Worm (Caenorhabditis elegans) whole organism, L1 larva: ENCODE data around the gene F54F12.2.

ENCODE experiments used
- C16A3.4 ChIP-seq: fragments of 150-350 bp; optimal IDR thresholded peaks from 2 replicates; lab custom pipeline; 2014; ENCODE audit warnings: missing biosample characterization, missing genetic modification characterization
- C34B4.2 ChIP-seq: sonication (generic microtip); optimal IDR thresholded peaks from 2 replicates; lab custom pipeline; 2017; ENCODE audit warnings: mild to moderate bottlenecking, missing genetic modification characterization, missing compliant biosample characterization
- F16B12.6 ChIP-seq: fragments of 150-350 bp; optimal IDR thresholded peaks from 2 replicates; lab custom pipeline; 2014; ENCODE audit warnings: missing biosample characterization, missing genetic modification characterization
- aly-2 ChIP-seq: fragments of 150-350 bp; optimal IDR thresholded peaks from 2 replicates; lab custom pipeline; 2014; ENCODE audit warnings: missing biosample characterization, missing genetic modification characterization
- ama-1 ChIP-seq: fragments of 150-350 bp; optimal IDR thresholded peaks from 2 replicates; lab custom pipeline; 2014
- blmp-1 ChIP-seq: fragments of 150-350 bp; optimal IDR thresholded peaks from 2 replicates; lab custom pipeline; 2014; ENCODE audit warnings: missing biosample characterization, missing genetic modification characterization
- ceh-82 ChIP-seq, 3 experiments: fragments of 150-350 bp in 1 of 3; sonication (generic microtip) in 2 of 3; optimal IDR thresholded peaks; 2 replicates each; lab custom pipeline; 2014 to 2017; ENCODE audit warnings: missing biosample characterization in 3 of 3, missing genetic modification characterization in 3 of 3
- dpl-1 ChIP-seq, 3 experiments: fragments of 150-350 bp in 2 of 3; sonication (generic microtip) in 1 of 3; optimal IDR thresholded peaks; 2 replicates each; lab custom pipeline; 2014 to 2017; ENCODE audit warnings: missing biosample characterization in 3 of 3, missing genetic modification characterization in 3 of 3, missing genetic modification reagents in 3 of 3
- dsc-1 ChIP-seq: sonication (generic microtip); optimal IDR thresholded peaks from 2 replicates; lab custom pipeline; 2016; ENCODE audit warnings: mild to moderate bottlenecking, missing genetic modification characterization, missing compliant biosample characterization
- efl-1 ChIP-seq, 4 experiments: fragments of 150-350 bp; optimal IDR thresholded peaks in 3 of 4; peaks in 1 of 4; 1 replicate in 1 of 4; 2 replicates in 3 of 4; lab custom pipeline; 2014; ENCODE audit warnings: missing biosample characterization in 2 of 4, missing genetic modification characterization in 2 of 4, missing genetic modification reagents in 2 of 4
- elt-2 ChIP-seq: sonication (generic microtip); optimal IDR thresholded peaks from 2 replicates; lab custom pipeline; 2016; ENCODE audit warnings: missing genetic modification characterization, mild to moderate bottlenecking, inconsistent platforms, missing compliant biosample characterization, missing genetic modification reagents
- fkh-8 ChIP-seq: sonication (generic microtip); optimal IDR thresholded peaks from 2 replicates; lab custom pipeline; 2016; ENCODE audit warnings: mild to moderate bottlenecking, missing genetic modification characterization, missing compliant biosample characterization
- fos-1 ChIP-seq: fragments of 150-350 bp; optimal IDR thresholded peaks from 2 replicates; lab custom pipeline; 2014; ENCODE audit warnings: missing biosample characterization, missing genetic modification characterization
- isw-1 ChIP-seq: fragments of 200-800 bp; sonication (Bioruptor generic); IDR thresholded peaks from 2 replicates; pipeline ENCODE4 v1.3.6; 2022; ENCODE audit warnings: missing genetic modification characterization, missing compliant biosample characterization
- jun-1 ChIP-seq: fragments of 150-350 bp; optimal IDR thresholded peaks from 2 replicates; lab custom pipeline; 2014; ENCODE audit warnings: missing biosample characterization, missing genetic modification reagents, missing genetic modification characterization
- lin-13 ChIP-seq: fragments of 150-350 bp; optimal IDR thresholded peaks from 2 replicates; lab custom pipeline; 2014; ENCODE audit warnings: missing biosample characterization, missing genetic modification reagents, missing genetic modification characterization
- lin-15B ChIP-seq: fragments of 150-350 bp; sonication (generic microtip); optimal IDR thresholded peaks from 3 replicates; lab custom pipeline; 2014; ENCODE audit warnings: missing biosample characterization, missing genetic modification characterization
- lin-35 ChIP-seq, 2 experiments: fragments of 150-350 bp; optimal IDR thresholded peaks; 2 replicates each; lab custom pipeline; 2014; ENCODE audit warnings: missing biosample characterization in 2 of 2, missing genetic modification characterization in 2 of 2, missing genetic modification reagents in 2 of 2
- lir-3 ChIP-seq: sonication (generic microtip); optimal IDR thresholded peaks from 2 replicates; lab custom pipeline; 2016; ENCODE audit warnings: mild to moderate bottlenecking, missing genetic modification characterization, moderate library complexity, missing compliant biosample characterization; ENCODE audit not compliant: poor library complexity
- lsy-2 ChIP-seq, 2 experiments: fragments of 150-350 bp; optimal IDR thresholded peaks; 2 replicates each; lab custom pipeline; 2014; ENCODE audit warnings: missing biosample characterization in 2 of 2, missing genetic modification characterization in 2 of 2
- mab-9 ChIP-seq: fragments of 200-800 bp; sonication (Bioruptor generic); IDR thresholded peaks from 2 replicates; pipeline ENCODE4 v1.3.6; 2022; ENCODE audit warnings: missing genetic modification reagents, missing genetic modification characterization, missing compliant biosample characterization
- mdl-1 ChIP-seq, 2 experiments: fragments of 150-350 bp; optimal IDR thresholded peaks; 2 replicates each; lab custom pipeline; 2014 to 2017; ENCODE audit warnings: missing biosample characterization in 2 of 2, missing genetic modification characterization in 2 of 2, inconsistent platforms in 1 of 2
- mep-1 ChIP-seq: fragments of 150-350 bp; optimal IDR thresholded peaks from 2 replicates; lab custom pipeline; 2014; ENCODE audit warnings: missing biosample characterization, missing genetic modification characterization
- nhr-19 ChIP-seq: fragments of 200-800 bp; sonication (Bioruptor generic); conservative IDR thresholded peaks from 2 replicates; pipeline ENCODE4 v1.3.6; 2022; ENCODE audit warnings: missing genetic modification characterization, missing compliant biosample characterization
- nhr-20 ChIP-seq: sonication (generic microtip); optimal IDR thresholded peaks from 2 replicates; lab custom pipeline; 2016; ENCODE audit warnings: mild to moderate bottlenecking, missing genetic modification characterization, missing compliant biosample characterization
- nhr-237 ChIP-seq: fragments of 150-350 bp; optimal IDR thresholded peaks from 2 replicates; lab custom pipeline; 2014; ENCODE audit warnings: missing biosample characterization, missing genetic modification characterization
- nhr-47 ChIP-seq: sonication (generic microtip); optimal IDR thresholded peaks from 2 replicates; lab custom pipeline; 2016; ENCODE audit warnings: mild to moderate bottlenecking, missing genetic modification characterization, moderate library complexity, missing compliant biosample characterization
- nhr-76 ChIP-seq: sonication (generic microtip); optimal IDR thresholded peaks from 2 replicates; lab custom pipeline; 2017; ENCODE audit warnings: missing biosample characterization, missing genetic modification characterization
- nhr-77 ChIP-seq: fragments of 150-350 bp; optimal IDR thresholded peaks from 2 replicates; lab custom pipeline; 2014; ENCODE audit warnings: missing biosample characterization, missing genetic modification characterization
- nhr-85 ChIP-seq: sonication (generic microtip); peaks from one replicate; lab custom pipeline; 2016; ENCODE audit warnings: missing genetic modification characterization, inconsistent platforms, missing compliant biosample characterization
- nhr-90 ChIP-seq: sonication (generic microtip); optimal IDR thresholded peaks from 2 replicates; lab custom pipeline; 2016; ENCODE audit warnings: mild to moderate bottlenecking, missing genetic modification characterization, missing compliant biosample characterization; ENCODE audit not compliant: poor library complexity
- pqm-1 ChIP-seq: sonication (generic microtip); optimal IDR thresholded peaks from 3 replicates; lab custom pipeline; 2017; ENCODE audit warnings: missing biosample characterization, missing genetic modification characterization
- skn-1 ChIP-seq: fragments of 150-350 bp; optimal IDR thresholded peaks from 2 replicates; lab custom pipeline; 2014; ENCODE audit warnings: missing biosample characterization, missing genetic modification characterization
- snpc-4 ChIP-seq: fragments of 150-350 bp; optimal IDR thresholded peaks from 2 replicates; lab custom pipeline; 2014; ENCODE audit warnings: missing biosample characterization, missing genetic modification characterization
- snu-23 ChIP-seq: sonication (generic microtip); optimal IDR thresholded peaks from 2 replicates; lab custom pipeline; 2016; ENCODE audit warnings: missing genetic modification characterization, missing compliant biosample characterization
- sptf-1 ChIP-seq: fragments of 150-350 bp; optimal IDR thresholded peaks from 2 replicates; lab custom pipeline; 2014; ENCODE audit warnings: missing biosample characterization, missing genetic modification characterization
- sup-37 ChIP-seq: fragments of 200-800 bp; sonication (Bioruptor generic); optimal IDR thresholded peaks from 2 replicates; lab custom pipeline; 2018; ENCODE audit warnings: mild to moderate bottlenecking, missing genetic modification characterization, missing compliant biosample characterization
- swsn-7 ChIP-seq: sonication (generic microtip); optimal IDR thresholded peaks from 2 replicates; lab custom pipeline; 2016; ENCODE audit warnings: missing genetic modification characterization, missing compliant biosample characterization
- tbx-2 ChIP-seq: sonication (generic microtip); optimal IDR thresholded peaks from 2 replicates; lab custom pipeline; 2016; ENCODE audit warnings: missing genetic modification characterization, missing compliant biosample characterization
- unc-130 ChIP-seq: fragments of 150-350 bp; optimal IDR thresholded peaks from 2 replicates; lab custom pipeline; 2017; ENCODE audit warnings: missing biosample characterization, missing genetic modification characterization, inconsistent platforms
- unc-62 ChIP-seq: fragments of 150-350 bp; optimal IDR thresholded peaks from 2 replicates; lab custom pipeline; 2014; ENCODE audit warnings: missing biosample characterization, missing genetic modification reagents, missing genetic modification characterization
- vab-15 ChIP-seq: sonication (generic microtip); optimal IDR thresholded peaks from 2 replicates; lab custom pipeline; 2017; ENCODE audit warnings: missing genotype, mild to moderate bottlenecking, missing genetic modification characterization, missing compliant biosample characterization

The F54F12.2 gene

ce11 chrIII:13002098-13002497 lies 37.7 kb upstream of the F54F12.2 start, which contains the start of gene ZK1010.10:
Gene ZK1010.10 (plus strand): TSS chrIII:13002383.
- TF ChIP-seq nhr-19 (GFP tag; lab: Robert Waterston, UW) = no peak
- TF ChIP-seq blmp-1 (tag; lab: Kevin White, UChicago) = peak; percentile 47
- peak; percentile 18 for TF ChIP-seq fos-1 (tag; lab: Kevin White, UChicago)
- TF ChIP-seq nhr-20 (tag; lab: Kevin White, UChicago) = no peak
- TF ChIP-seq ceh-82 (tag; optimal IDR thresholded peaks at IDR 0.05; lab: Kevin White, UChicago) = peak in 2 of 3 experiments; percentile 55 to 67
- no peak for TF ChIP-seq unc-62 (GFP tag; lab: Kevin White, UChicago)
- TF ChIP-seq efl-1 (optimal IDR thresholded peaks at IDR 0.05; lab: Kevin White, UChicago) = peak; percentile 62 to 78
- TF ChIP-seq efl-1 (GFP tag; optimal IDR thresholded peaks at IDR 0.05 in 1 of 2; lab: Kevin White, UChicago) = peak; percentile 40 to 70
- TF ChIP-seq nhr-47 = peak; percentile 38
- no peak for TF ChIP-seq nhr-76
- no peak for TF ChIP-seq vab-15
- peak in 2 of 3 experiments; percentile 15 to 45 for TF ChIP-seq dpl-1 (GFP tag; optimal IDR thresholded peaks at IDR 0.05; lab: Kevin White, UChicago)
- no peak for TF ChIP-seq mab-9 (GFP tag; lab: Robert Waterston, UW)
- no peak for TF ChIP-seq F16B12.6 (tag; lab: Kevin White, UChicago)
- TF ChIP-seq mep-1 = peak; percentile 36
- TF ChIP-seq snu-23 = peak; percentile 36
- TF ChIP-seq C16A3.4 (tag; lab: Kevin White, UChicago) = no peak
- TF ChIP-seq snpc-4 (tag; lab: Kevin White, UChicago) = peak; percentile 4
- TF ChIP-seq pqm-1 = no peak
- peak; percentile 49 for TF ChIP-seq jun-1
- peak; percentile 30 for TF ChIP-seq swsn-7 (tag; lab: Kevin White, UChicago)
- TF ChIP-seq skn-1 (tag; lab: Kevin White, UChicago) = peak; percentile 48
- TF ChIP-seq nhr-90 = no peak
- peak; percentile 19 for TF ChIP-seq fkh-8 (tag; lab: Kevin White, UChicago)
- peak; percentile 13 for TF ChIP-seq nhr-77 (tag; lab: Kevin White, UChicago)
- no peak for TF ChIP-seq lin-13
- no peak for TF ChIP-seq elt-2 (tag; lab: Kevin White, UChicago)
- no peak for TF ChIP-seq unc-130 (tag; lab: Kevin White, UChicago)
- TF ChIP-seq sup-37 (GFP tag; lab: Kevin White, UChicago) = no peak
- peak; percentile 47 to 59 for TF ChIP-seq lin-35 (GFP tag; optimal IDR thresholded peaks at IDR 0.05; lab: Kevin White, UChicago)
- TF ChIP-seq nhr-85 (tag; lab: Kevin White, UChicago) = peak; percentile 75
- peak; percentile 18 for TF ChIP-seq isw-1
- TF ChIP-seq tbx-2 = peak; percentile 23
- peak in 1 of 2 experiments; percentile 77 for TF ChIP-seq lsy-2 (tag; optimal IDR thresholded peaks at IDR 0.05; lab: Kevin White, UChicago)
- peak in 1 of 2 experiments; percentile 39 for TF ChIP-seq mdl-1 (tag; optimal IDR thresholded peaks at IDR 0.05; lab: Kevin White, UChicago)
- no peak for TF ChIP-seq lir-3 (tag; lab: Kevin White, UChicago)
- TF ChIP-seq C34B4.2 (tag; lab: Kevin White, UChicago) = no peak

- TF ChIP-seq nhr-237 (no peak), sptf-1 (no peak), aly-2 (no peak), lin-15B (tag; lab: Kevin White, UChicago) (no peak), ama-1 (lab: Kevin White, UChicago) (no peak), efl-1 (optimal IDR thresholded peaks at IDR 0.05; lab: Kevin White, UChicago) (no peak), efl-1 (GFP tag; optimal IDR thresholded peaks at IDR 0.05 in 1 of 2; lab: Kevin White, UChicago) (no peak), nhr-90 (no peak), skn-1 (tag; lab: Kevin White, UChicago) (no peak), dsc-1 (tag; lab: Kevin White, UChicago) (no peak), lir-3 (tag; lab: Kevin White, UChicago) (no peak)
Measured at ce11 chrIII:13004316-13004715, 35.5 kb upstream of the F54F12.2 start.
